Fruit fly (Drosophila melanogaster) whole organism, wandering third instar larva: ENCODE measurements around the gene Eip74EF.

Experiments used
- Abd-B ChIP-seq: fragments of >200 bp; optimal IDR thresholded peaks from 2 replicates; lab custom pipeline; 2017; ENCODE audit warnings: missing biosample characterization, missing genetic modification characterization
- CG32264 ChIP-seq: fragments of 200-800 bp; sonication (Bioruptor generic); optimal IDR thresholded peaks from 2 replicates; lab custom pipeline; 2016; ENCODE audit warnings: missing biosample characterization, missing genetic modification characterization
- CG9705 ChIP-seq: fragments of 200-800 bp; sonication (Bioruptor generic); optimal IDR thresholded peaks from 2 replicates; lab custom pipeline; 2018; ENCODE audit warnings: missing biosample characterization, mild to moderate bottlenecking, missing genetic modification characterization
- CrebA ChIP-seq: fragments of 200-800 bp; sonication (Bioruptor generic); optimal IDR thresholded peaks from 2 replicates; lab custom pipeline; 2016; ENCODE audit warnings: missing biosample characterization, mild to moderate bottlenecking, missing genetic modification characterization, borderline replicate concordance
- Dfd ChIP-seq: fragments of >200 bp; optimal IDR thresholded peaks from 2 replicates; lab custom pipeline; 2017; ENCODE audit warnings: missing biosample characterization, missing genetic modification characterization
- Dif ChIP-seq: fragments of 200-275, 200-300 bp; sonication (Bioruptor generic); optimal IDR thresholded peaks from 2 replicates; lab custom pipeline; 2018; ENCODE audit warnings: missing biosample characterization, missing genetic modification characterization; ENCODE audit not compliant: partially characterized antibody
- GATAd ChIP-seq: sonication (Bioruptor generic); optimal IDR thresholded peaks from 2 replicates; lab custom pipeline; 2016; ENCODE audit warnings: missing biosample characterization, missing genetic modification characterization
- Hnf4 ChIP-seq: fragments of 200-800 bp; sonication (Bioruptor generic); optimal IDR thresholded peaks from 2 replicates; lab custom pipeline; 2016; ENCODE audit warnings: missing biosample characterization, mild to moderate bottlenecking, missing genetic modification characterization
- Hr78 ChIP-seq: fragments of >200 bp; optimal IDR thresholded peaks from 2 replicates; lab custom pipeline; 2017; ENCODE audit warnings: missing biosample characterization, missing genetic modification characterization
- Hr83 ChIP-seq: fragments of 200-300 bp; sonication (Bioruptor generic); optimal IDR thresholded peaks from 2 replicates; lab custom pipeline; 2016; ENCODE audit warnings: missing biosample characterization, mild to moderate bottlenecking, missing genetic modification characterization, moderate library complexity; ENCODE audit not compliant: poor library complexity, severe bottlenecking
- Jra ChIP-seq: sonication (Bioruptor generic); optimal IDR thresholded peaks from 2 replicates; lab custom pipeline; 2016; ENCODE audit warnings: missing biosample characterization, missing genetic modification characterization
- Mio ChIP-seq: sonication (Bioruptor generic); optimal IDR thresholded peaks from 2 replicates; lab custom pipeline; 2016; ENCODE audit warnings: missing biosample characterization, missing genetic modification characterization
- Myc ChIP-seq: fragments of >200 bp; optimal IDR thresholded peaks from 2 replicates; lab custom pipeline; 2017
- N ChIP-seq: fragments of >200 bp; optimal IDR thresholded peaks from 2 replicates; lab custom pipeline; 2018; ENCODE audit warnings: missing biosample characterization, missing external identifiers, missing genetic modification characterization
- OdsH ChIP-seq: fragments of 200-800 bp; sonication (Bioruptor generic); optimal IDR thresholded peaks from 2 replicates; lab custom pipeline; 2016; ENCODE audit warnings: missing biosample characterization, mild to moderate bottlenecking, missing genetic modification characterization
- Rel ChIP-seq, 2 experiments: fragments of 200-800 bp; sonication (Bioruptor generic) in 1 of 2; optimal IDR thresholded peaks; 2 replicates in 1 of 2; 3 replicates in 1 of 2; lab custom pipeline; 2016 to 2019; ENCODE audit warnings: mild to moderate bottlenecking in 2 of 2, missing biosample characterization in 2 of 2, missing genetic modification characterization in 2 of 2, moderate library complexity in 1 of 2
- Sp1 ChIP-seq: fragments of 200-800 bp; sonication (Bioruptor generic); optimal IDR thresholded peaks from 3 replicates; lab custom pipeline; 2019; ENCODE audit warnings: missing biosample characterization, mild to moderate bottlenecking, missing genetic modification characterization, moderate library complexity
- Vsx2 ChIP-seq: fragments of 200-300, 225-300 bp; sonication (Bioruptor generic); optimal IDR thresholded peaks from 2 replicates; lab custom pipeline; 2018; ENCODE audit warnings: missing biosample characterization, missing genetic modification characterization; ENCODE audit not compliant: partially characterized antibody
- br ChIP-seq: fragments of 200-800 bp; sonication (Bioruptor generic); optimal IDR thresholded peaks from 2 replicates; lab custom pipeline; 2016; ENCODE audit warnings: missing biosample characterization, missing genetic modification characterization
- brk ChIP-seq: fragments of 200-800 bp; sonication (Bioruptor generic); optimal IDR thresholded peaks from 2 replicates; lab custom pipeline; 2016; ENCODE audit warnings: missing biosample characterization, mild to moderate bottlenecking, missing genetic modification characterization
- dl ChIP-seq, 2 experiments: fragments of 175-275, 200-275 bp in 1 of 2; fragments of 200-275 bp in 1 of 2; sonication (Bioruptor generic); optimal IDR thresholded peaks; lab custom pipeline; 2018; ENCODE audit warnings: mild to moderate bottlenecking in 2 of 2, missing biosample characterization in 2 of 2, missing genetic modification characterization in 2 of 2, moderate library complexity in 2 of 2; ENCODE audit not compliant: partially characterized antibody in 2 of 2, insufficient read depth in 1 of 2
- dsf ChIP-seq: sonication (Bioruptor generic); optimal IDR thresholded peaks from 2 replicates; lab custom pipeline; 2016; ENCODE audit warnings: missing biosample characterization, missing genetic modification characterization, borderline replicate concordance
- ey ChIP-seq: fragments of 200-800 bp; sonication (Bioruptor generic); optimal IDR thresholded peaks from 2 replicates; lab custom pipeline; 2016; ENCODE audit warnings: missing biosample characterization, missing genetic modification characterization
- foxo ChIP-seq, 2 experiments: fragments of 200-800 bp; sonication (Bioruptor generic); optimal IDR thresholded peaks; 2 replicates in 1 of 2; 3 replicates in 1 of 2; lab custom pipeline; 2016 to 2017; ENCODE audit warnings: missing biosample characterization in 2 of 2, missing genetic modification characterization in 2 of 2
- fru ChIP-seq: fragments of 200-800 bp; sonication (Bioruptor generic); optimal IDR thresholded peaks from 3 replicates; lab custom pipeline; 2016; ENCODE audit warnings: missing biosample characterization, mild to moderate bottlenecking, missing genetic modification characterization
- h ChIP-seq: fragments of 200-800 bp; sonication (Bioruptor generic); optimal IDR thresholded peaks from 3 replicates; lab custom pipeline; 2016; ENCODE audit warnings: missing biosample characterization, mild to moderate bottlenecking, missing genetic modification characterization
- jim ChIP-seq: fragments of 175-275, 200-325 bp; sonication (Bioruptor generic); optimal IDR thresholded peaks from 2 replicates; lab custom pipeline; 2016; ENCODE audit warnings: missing biosample characterization, mild to moderate bottlenecking, missing genetic modification characterization
- lola ChIP-seq: fragments of >200 bp; optimal IDR thresholded peaks from 2 replicates; lab custom pipeline; 2017; ENCODE audit warnings: missing biosample characterization, missing genetic modification characterization
- pan ChIP-seq: fragments of >200 bp; optimal IDR thresholded peaks from 2 replicates; lab custom pipeline; 2017
- psq ChIP-seq: fragments of 200-800 bp; sonication (Bioruptor generic); optimal IDR thresholded peaks from 3 replicates; lab custom pipeline; 2017; ENCODE audit warnings: missing biosample characterization, mild to moderate bottlenecking, missing genetic modification characterization, moderate library complexity
- rgr ChIP-seq: fragments of 200-800 bp; sonication (Bioruptor generic); optimal IDR thresholded peaks from 3 replicates; lab custom pipeline; 2016; ENCODE audit warnings: missing biosample characterization, mild to moderate bottlenecking, missing genetic modification characterization
- sage ChIP-seq: fragments of 200-800 bp; sonication (Bioruptor generic); optimal IDR thresholded peaks from 2 replicates; lab custom pipeline; 2016; ENCODE audit warnings: missing biosample characterization, mild to moderate bottlenecking, missing genetic modification characterization
- sv ChIP-seq: fragments of 200-800 bp; sonication (Bioruptor generic); optimal IDR thresholded peaks from 3 replicates; lab custom pipeline; 2016; ENCODE audit warnings: missing biosample characterization, missing genetic modification characterization
- tai ChIP-seq: sonication (Bioruptor generic); optimal IDR thresholded peaks from 2 replicates; lab custom pipeline; 2016; ENCODE audit warnings: missing biosample characterization, missing genetic modification characterization
- usp ChIP-seq: fragments of >200 bp; optimal IDR thresholded peaks from 2 replicates; lab custom pipeline; 2017; ENCODE audit warnings: missing biosample characterization, missing genetic modification characterization
- woc ChIP-seq: sonication (Bioruptor generic); optimal IDR thresholded peaks from 2 replicates; lab custom pipeline; 2016; ENCODE audit warnings: missing biosample characterization, mild to moderate bottlenecking, missing genetic modification characterization

The Eip74EF gene

DNA sequence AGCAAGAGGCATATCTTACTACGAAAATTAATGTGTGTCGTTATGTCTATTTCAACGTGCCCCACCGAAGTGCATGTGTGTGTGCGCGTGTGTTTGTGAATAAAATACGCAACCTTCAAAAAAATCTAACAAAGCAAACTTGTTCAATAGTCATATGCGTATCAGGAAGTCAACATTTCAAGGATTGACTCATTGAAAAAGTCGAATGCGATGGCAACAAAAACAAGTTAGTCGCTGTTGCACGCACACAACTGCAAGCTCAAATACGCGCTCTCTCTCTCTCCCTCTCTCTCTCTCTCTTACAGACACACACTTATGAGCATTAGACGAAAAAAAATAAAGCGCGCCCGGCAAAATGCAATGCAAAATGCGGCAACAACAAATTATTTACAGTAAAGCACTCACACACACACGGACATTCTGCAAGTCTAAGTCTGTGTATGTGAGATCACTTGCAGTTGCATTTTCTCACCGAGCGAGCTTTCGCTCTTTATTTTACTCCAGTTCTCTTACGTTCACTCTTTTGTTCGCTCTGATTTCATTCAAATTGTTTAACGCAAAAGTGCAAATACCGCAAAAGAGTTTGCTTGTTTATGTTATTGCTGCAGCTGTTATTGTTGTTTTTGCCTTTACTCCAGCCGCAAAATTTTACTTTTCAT, 12.4 kb downstream of the Eip74EF start:
- TF ChIP-seq psq (GFP tag; lab: Kevin White, UChicago) (peak; percentile 16), jim (GFP tag; lab: Kevin White, UChicago) (no peak), dl (GFP tag; optimal IDR thresholded peaks at IDR 0.05; lab: Kevin White, UChicago; ENCODE audit: insufficient read depth in 1 of 2, partially characterized antibody in 2 of 2) (peak in 1 of 2 experiments; percentile 74), N (GFP tag; lab: Kevin White, UChicago) (peak; percentile 68), h (GFP tag; lab: Kevin White, UChicago) (peak; percentile 3), woc (GFP tag; lab: Kevin White, UChicago) (no peak), brk (GFP tag; lab: Kevin White, UChicago) (peak; percentile 36), CG32264 (GFP tag; lab: Kevin White, UChicago) (no peak), OdsH (GFP tag; lab: Kevin White, UChicago) (no peak), Dif (GFP tag; lab: Kevin White, UChicago) (peak; percentile 69), Hr83 (GFP tag; lab: Kevin White, UChicago) (peak; percentile 51), Dfd (GFP tag; lab: Kevin White, UChicago) (no peak), Sp1 (GFP tag; lab: Kevin White, UChicago) (peak; percentile 10), tai (GFP tag; lab: Kevin White, UChicago) (no peak), CG9705 (GFP tag; lab: Kevin White, UChicago) (no peak), sage (GFP tag; lab: Kevin White, UChicago) (no peak), Vsx2 (GFP tag; lab: Kevin White, UChicago) (peak; percentile 27), foxo (GFP tag; optimal IDR thresholded peaks at IDR 0.05; lab: Kevin White, UChicago) (peak in 1 of 2 experiments; percentile 2), Jra (GFP tag; lab: Kevin White, UChicago) (no peak)
- TF ChIP-seq, all 38 proteins: peak for 10

- no peak for TF ChIP-seq Mio
- no peak for TF ChIP-seq h (GFP tag; lab: Kevin White, UChicago)
- no peak for TF ChIP-seq Hnf4 (GFP tag; lab: Kevin White, UChicago)
- no peak for TF ChIP-seq Abd-B (GFP tag; lab: Kevin White, UChicago)
- TF ChIP-seq sv (GFP tag; lab: Kevin White, UChicago), result no peak
- TF ChIP-seq foxo (GFP tag; optimal IDR thresholded peaks at IDR 0.05; lab: Kevin White, UChicago), result no peak
- TF ChIP-seq dsf (GFP tag; lab: Kevin White, UChicago), result no peak
- TF ChIP-seq OdsH (GFP tag; lab: Kevin White, UChicago), result no peak
- no peak for TF ChIP-seq Dfd (GFP tag; lab: Kevin White, UChicago)
- no peak for TF ChIP-seq Rel (GFP tag; optimal IDR thresholded peaks at IDR 0.05; lab: Kevin White, UChicago)
- TF ChIP-seq Rel (tag; optimal IDR thresholded peaks at IDR 0.05; lab: Kevin White, UChicago), result no peak
- no peak for TF ChIP-seq jim (GFP tag; lab: Kevin White, UChicago)
- TF ChIP-seq woc (GFP tag; lab: Kevin White, UChicago), result no peak
- TF ChIP-seq psq (GFP tag; lab: Kevin White, UChicago), result no peak
- TF ChIP-seq brk (GFP tag; lab: Kevin White, UChicago), result no peak
- no peak for TF ChIP-seq ey (GFP tag; lab: Kevin White, UChicago)
Observed at dm6 chr3L:17604891-17605290, 14.2 kb downstream of the Eip74EF start.

DNA sequence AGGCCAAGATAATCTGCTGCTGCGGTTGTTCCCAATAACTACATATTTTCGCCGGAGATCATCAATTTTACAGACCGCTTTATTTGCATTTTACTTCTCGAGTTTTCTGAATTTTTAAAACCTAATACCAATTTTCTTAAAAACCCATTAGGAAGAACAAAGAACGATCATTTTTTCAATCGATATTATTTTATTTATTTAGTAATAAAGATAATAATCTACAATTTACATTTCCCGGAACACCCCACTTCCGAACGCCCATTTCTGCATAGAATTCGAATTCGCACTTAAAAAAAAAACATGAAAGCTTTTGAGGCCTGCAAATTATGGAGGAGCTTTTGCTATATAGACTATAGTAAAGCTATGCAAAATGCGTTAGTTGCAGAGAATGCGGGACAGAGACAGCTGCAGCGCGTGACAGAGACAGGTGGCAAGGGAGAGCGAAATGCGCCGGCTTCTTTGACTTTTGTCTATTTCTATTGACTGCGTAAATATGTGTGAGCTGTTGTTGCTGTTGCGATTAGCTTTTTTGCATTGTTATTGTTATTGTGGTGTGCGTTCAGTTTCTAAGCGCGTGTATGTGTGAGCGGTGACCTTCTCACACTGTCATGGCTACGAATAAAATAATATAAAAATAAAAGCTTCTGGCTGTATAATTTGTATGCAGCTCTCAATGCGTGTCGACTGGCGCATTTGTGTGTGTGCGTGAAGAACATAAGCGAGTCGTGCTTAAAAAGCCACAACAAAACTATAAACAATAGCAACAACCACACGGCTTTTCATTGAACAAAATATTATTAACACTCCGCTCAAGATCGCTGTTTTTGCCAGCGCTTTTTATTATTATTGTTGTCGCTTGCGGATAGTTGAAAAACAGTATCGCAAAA, 15.4 kb downstream of the Eip74EF start:
- TF ChIP-seq rgr (peak; percentile 28), lola (GFP tag; lab: Kevin White, UChicago) (no peak), OdsH (GFP tag; lab: Kevin White, UChicago) (peak; percentile 11)

DNA sequence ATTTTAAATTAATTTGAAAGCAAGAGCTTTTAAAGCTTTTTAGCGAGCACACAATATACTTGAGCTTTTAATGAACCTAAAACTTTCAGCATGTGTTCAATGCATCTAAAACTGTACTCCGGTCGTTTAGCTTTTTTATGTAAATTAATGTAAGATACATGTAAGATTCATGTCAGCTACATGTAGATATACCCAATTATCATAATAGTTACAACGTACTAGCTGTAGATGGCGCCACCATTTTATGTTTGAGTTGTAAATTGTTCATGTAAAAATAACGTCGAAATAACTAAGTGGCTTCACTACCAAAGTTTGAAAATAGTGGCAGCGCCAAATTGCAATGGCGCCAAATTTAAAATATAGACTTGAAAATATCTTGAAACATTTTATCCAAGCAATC, 22.2 kb downstream of the Eip74EF start:
- no peak for TF ChIP-seq pan (lab: Kevin White, UChicago)
- no peak for TF ChIP-seq woc (GFP tag; lab: Kevin White, UChicago)
- TF ChIP-seq usp, result no peak
- TF ChIP-seq Sp1 (GFP tag; lab: Kevin White, UChicago), result no peak
- TF ChIP-seq tai (GFP tag; lab: Kevin White, UChicago), result peak; percentile 64
- TF ChIP-seq CG9705 (GFP tag; lab: Kevin White, UChicago), result no peak
- no peak for TF ChIP-seq Dif (GFP tag; lab: Kevin White, UChicago)
- TF ChIP-seq Hnf4 (GFP tag; lab: Kevin White, UChicago), result peak; percentile 50
- peak; percentile 75 for TF ChIP-seq Myc
- peak; percentile 57 for TF ChIP-seq Vsx2 (GFP tag; lab: Kevin White, UChicago)
- TF ChIP-seq dl (GFP tag; optimal IDR thresholded peaks at IDR 0.05; lab: Kevin White, UChicago; ENCODE audit: insufficient read depth in 1 of 2, partially characterized antibody in 2 of 2), result no peak
- no peak for TF ChIP-seq rgr
- no peak for TF ChIP-seq N (GFP tag; lab: Kevin White, UChicago)
- no peak for TF ChIP-seq GATAd (GFP tag; lab: Kevin White, UChicago)
- peak; percentile 14 for TF ChIP-seq fru (GFP tag; lab: Kevin White, UChicago)
- no peak for TF ChIP-seq lola (GFP tag; lab: Kevin White, UChicago)
- TF ChIP-seq Rel (GFP tag; optimal IDR thresholded peaks at IDR 0.05; lab: Kevin White, UChicago), result no peak
- no peak for TF ChIP-seq Rel (tag; optimal IDR thresholded peaks at IDR 0.05; lab: Kevin White, UChicago)
- TF ChIP-seq br (GFP tag; lab: Kevin White, UChicago), result no peak
- TF ChIP-seq CG32264 (GFP tag; lab: Kevin White, UChicago), result no peak
- no peak for TF ChIP-seq Hr78 (GFP tag; lab: Kevin White, UChicago)
- no peak for TF ChIP-seq psq (GFP tag; lab: Kevin White, UChicago)
- TF ChIP-seq sv (GFP tag; lab: Kevin White, UChicago), result no peak
- no peak for TF ChIP-seq Abd-B (GFP tag; lab: Kevin White, UChicago)
- no peak for TF ChIP-seq dsf (GFP tag; lab: Kevin White, UChicago)
- TF ChIP-seq CrebA (GFP tag; lab: Kevin White, UChicago), result peak; percentile 21
